Fruit fly (Drosophila melanogaster): ENCODE data around the gene CG9016.

dm6 chr2L:5923603-5924138 is at the start of gene CG9016:
- no peak for TF ChIP-seq CG8478 (optimal IDR thresholded peaks at IDR 0.05)
- TF ChIP-seq CTCF (optimal IDR thresholded peaks at IDR 0.05), result no peak

Measured in S2 (cell line).